Worm (Caenorhabditis elegans) whole organism, L2 larva: ENCODE results near the gene unc-70.

Experiments used
- lsy-2 ChIP-seq, 2 experiments: fragments of 150-350 bp in 1 of 2; sonication (generic microtip) in 1 of 2; optimal IDR thresholded peaks; 2 replicates each; lab custom pipeline; 2014 to 2017; ENCODE audit warnings: missing biosample characterization in 2 of 2, missing genetic modification characterization in 2 of 2
- nhr-12 ChIP-seq: fragments of 150-350 bp; optimal IDR thresholded peaks from 2 replicates; lab custom pipeline; 2014; ENCODE audit warnings: missing biosample characterization, missing genetic modification characterization
- skn-1 ChIP-seq: sonication (generic microtip); optimal IDR thresholded peaks from 2 replicates; lab custom pipeline; 2017; ENCODE audit warnings: missing biosample characterization, missing genetic modification characterization

ce11 chrV:6885070-6885469 is 3.9 kb downstream of the unc-70 start:
- no peak for TF ChIP-seq lsy-2 (tag; optimal IDR thresholded peaks at IDR 0.05; lab: Kevin White, UChicago)
- TF ChIP-seq nhr-12 (tag; lab: Kevin White, UChicago): no peak
- no peak for TF ChIP-seq skn-1 (tag; lab: Kevin White, UChicago)
